Fruit fly (Drosophila melanogaster) Kc167 (cell line): ENCODE measurements around the gene CG15209.

ENCODE experiments used
- Myc ChIP-seq: fragments of >200 bp; optimal IDR thresholded peaks from 2 replicates; lab custom pipeline; 2017; ENCODE audit warnings: missing external identifiers
- psq ChIP-seq: fragments of >200 bp; optimal IDR thresholded peaks from 2 replicates; lab custom pipeline; 2017; ENCODE audit warnings: missing external identifiers
- ttk ChIP-seq: sonication (Bioruptor generic); optimal IDR thresholded peaks from 2 replicates; lab custom pipeline; 2017; ENCODE audit warnings: missing external identifiers

dm6 chrX:10804042-10804441 is 38.0 kb upstream of the CG15209 start:
- TF ChIP-seq ttk (lab: Kevin White, UChicago) = no peak
- TF ChIP-seq Myc (lab: Kevin White, UChicago) = no peak
- no peak for TF ChIP-seq psq
